Fruit fly (Drosophila melanogaster) whole organism, embryonic: Measurements from ENCODE around the gene CG43116.

Experiments used
- Atf6 ChIP-seq: fragments of 200-800 bp; sonication (Bioruptor generic); IDR thresholded peaks from 2 replicates; pipeline ENCODE4 v1.3.6; 2022; ENCODE audit warnings: missing biosample characterization, missing genetic modification characterization
- Awh ChIP-seq: fragments of 200-800 bp; sonication (Bioruptor generic); IDR thresholded peaks from 2 replicates; pipeline ENCODE4, ENCODE4 v1.3.6; 2022; ENCODE audit warnings: missing biosample characterization, missing genetic modification characterization
- BEAF-32 ChIP-seq: fragments of 200-800 bp; sonication (Bioruptor generic); optimal IDR thresholded peaks from 3 replicates; lab custom pipeline; 2017; ENCODE audit warnings: missing biosample characterization, missing genetic modification characterization, mild to moderate bottlenecking, moderate library complexity, missing genetic modification reagents
- CG15073 ChIP-seq: fragments of 200-800 bp; sonication (Bioruptor generic); optimal IDR thresholded peaks from 2 replicates; lab custom pipeline; 2016; ENCODE audit warnings: missing biosample characterization, missing genetic modification characterization
- CG16863 ChIP-seq: fragments of 200-800 bp; sonication (Bioruptor generic); optimal IDR thresholded peaks from 3 replicates; lab custom pipeline; 2016; ENCODE audit warnings: missing biosample characterization, missing genetic modification characterization
- CG32767 ChIP-seq: fragments of 200-800 bp; sonication (Bioruptor generic); IDR thresholded peaks from 2 replicates; pipeline ENCODE4 v1.3.6; 2022; ENCODE audit warnings: missing biosample characterization, missing genetic modification characterization
- CG34224 ChIP-seq: fragments of 200-800 bp; sonication (Bioruptor generic); IDR thresholded peaks from 3 replicates; pipeline ENCODE4 v1.3.6; 2022; ENCODE audit warnings: missing biosample characterization, missing genetic modification characterization; ENCODE audit not compliant: partially characterized antibody
- CG3995 ChIP-seq: fragments of 200-800 bp; sonication (Bioruptor generic); optimal IDR thresholded peaks from 3 replicates; lab custom pipeline; 2016; ENCODE audit warnings: missing biosample characterization, missing genetic modification characterization
- CG4820 ChIP-seq: fragments of 200-800 bp; sonication (Bioruptor generic); optimal IDR thresholded peaks from 3 replicates; lab custom pipeline; 2016; ENCODE audit warnings: missing biosample characterization, missing genetic modification characterization
- CG5953 ChIP-seq: fragments of 200-800 bp; sonication (Bioruptor generic); IDR thresholded peaks from 2 replicates; pipeline ENCODE4 v1.3.6; 2022; ENCODE audit warnings: missing biosample characterization, missing genetic modification characterization
- CG6272 ChIP-seq: fragments of 200-800 bp; sonication (Bioruptor generic); IDR thresholded peaks from 2 replicates; pipeline ENCODE4 v1.3.6; 2022; ENCODE audit warnings: missing biosample characterization, missing genetic modification characterization
- CG8089 ChIP-seq: fragments of 200-800 bp; sonication (Bioruptor generic); optimal IDR thresholded peaks from 3 replicates; lab custom pipeline; 2016; ENCODE audit warnings: missing biosample characterization, missing genetic modification characterization
- CG8924 ChIP-seq: fragments of 200-800 bp; optimal IDR thresholded peaks from 3 replicates; lab custom pipeline; 2019; ENCODE audit warnings: missing biosample characterization, mild to moderate bottlenecking, missing genetic modification characterization, moderate library complexity
- CHES-1-like ChIP-seq: fragments of 200-800 bp; sonication (Bioruptor generic); optimal IDR thresholded peaks from 2 replicates; lab custom pipeline; 2016; ENCODE audit warnings: missing biosample characterization, missing genetic modification characterization
- D ChIP-seq, 2 experiments: fragments of 200-800 bp in 1 of 2; fragments of >200 bp in 1 of 2; sonication (Bioruptor generic) in 1 of 2; optimal IDR thresholded peaks; 2 replicates in 1 of 2; 3 replicates in 1 of 2; lab custom pipeline; 2017; ENCODE audit warnings: mild to moderate bottlenecking in 1 of 2, missing biosample characterization in 1 of 2, missing genetic modification characterization in 1 of 2, missing genetic modification reagents in 1 of 2
- Dbx ChIP-seq: fragments of 200-800 bp; sonication (Bioruptor generic); IDR thresholded peaks from 3 replicates; pipeline ENCODE4 v1.3.6; 2022; ENCODE audit warnings: missing biosample characterization, missing genetic modification characterization
- Doc2 ChIP-seq: fragments of 200-800 bp; sonication (Bioruptor generic); IDR thresholded peaks from 2 replicates; pipeline ENCODE4 v1.3.6; 2022; ENCODE audit warnings: missing biosample characterization, missing genetic modification characterization
- Dp ChIP-seq: fragments of 200-800 bp; sonication (Bioruptor generic); optimal IDR thresholded peaks from 2 replicates; lab custom pipeline; 2018; ENCODE audit warnings: missing biosample characterization, mild to moderate bottlenecking, missing genetic modification characterization, moderate library complexity
- Fer3 ChIP-seq: fragments of 200-800 bp; sonication (Bioruptor generic); optimal IDR thresholded peaks from 2 replicates; lab custom pipeline; 2018; ENCODE audit warnings: missing biosample characterization, mild to moderate bottlenecking, missing genetic modification characterization, moderate library complexity
- HLHmδ ChIP-seq: fragments of 200-800 bp; sonication (Bioruptor generic); optimal IDR thresholded peaks from 2 replicates; lab custom pipeline; 2018; ENCODE audit warnings: missing biosample characterization, mild to moderate bottlenecking, missing genetic modification characterization, moderate library complexity
- Hr51 ChIP-seq, 2 experiments: fragments of 200-800 bp; sonication (Bioruptor generic); optimal IDR thresholded peaks; 2 replicates in 1 of 2; 3 replicates in 1 of 2; lab custom pipeline; 2016 to 2018; ENCODE audit warnings: missing biosample characterization in 2 of 2, missing genetic modification characterization in 2 of 2, mild to moderate bottlenecking in 1 of 2, moderate library complexity in 1 of 2
- MESR4 ChIP-seq: fragments of 200-800 bp; sonication (Bioruptor generic); optimal IDR thresholded peaks from 2 replicates; lab custom pipeline; 2018; ENCODE audit warnings: missing biosample characterization, mild to moderate bottlenecking, missing genetic modification characterization, moderate library complexity
- Meics ChIP-seq: fragments of 200-800 bp; sonication (Bioruptor generic); optimal IDR thresholded peaks from 2 replicates; lab custom pipeline; 2017; ENCODE audit warnings: missing biosample characterization, mild to moderate bottlenecking, missing genetic modification characterization
- NK7.1 ChIP-seq: fragments of 200-800 bp; sonication (Bioruptor generic); optimal IDR thresholded peaks from 3 replicates; lab custom pipeline; 2016; ENCODE audit warnings: missing biosample characterization, missing genetic modification characterization
- Neu2 ChIP-seq: fragments of 200-800 bp; sonication (Bioruptor generic); optimal IDR thresholded peaks from 3 replicates; lab custom pipeline; 2016; ENCODE audit warnings: missing biosample characterization, missing genetic modification characterization, borderline replicate concordance
- Pdp1 ChIP-seq, 2 experiments: fragments of 200-800 bp; sonication (Bioruptor generic); optimal IDR thresholded peaks; 3 replicates each; lab custom pipeline; 2016; ENCODE audit warnings: missing biosample characterization in 2 of 2, missing genetic modification characterization in 2 of 2, mild to moderate bottlenecking in 1 of 2, moderate library complexity in 1 of 2
- Rfx ChIP-seq: fragments of 200-800 bp; sonication (Bioruptor generic); IDR thresholded peaks from 2 replicates; pipeline ENCODE4 v1.3.6; 2022; ENCODE audit warnings: missing biosample characterization, missing genetic modification characterization
- Sin3A ChIP-seq: fragments of >200 bp; optimal IDR thresholded peaks from 2 replicates; lab custom pipeline; 2018
- Trl ChIP-seq, 3 experiments: fragments of >200 bp in 2 of 3; fragments of 200-800 bp in 1 of 3; sonication (Bioruptor generic) in 1 of 3; optimal IDR thresholded peaks; 2 replicates in 1 of 3; 3 replicates in 2 of 3; lab custom pipeline; 2016 to 2017; ENCODE audit warnings: missing biosample characterization in 1 of 3, missing genetic modification characterization in 1 of 3
- ash1 ChIP-seq: fragments of 200-800 bp; sonication (Bioruptor generic); optimal IDR thresholded peaks from 2 replicates; lab custom pipeline; 2018; ENCODE audit warnings: missing biosample characterization, mild to moderate bottlenecking, missing genetic modification characterization
- az2 ChIP-seq: fragments of 200-800 bp; sonication (Bioruptor generic); optimal IDR thresholded peaks from 3 replicates; lab custom pipeline; 2016; ENCODE audit warnings: missing biosample characterization, missing genetic modification characterization
- bbx ChIP-seq: fragments of 200-800 bp; sonication (Bioruptor generic); IDR thresholded peaks from 2 replicates; pipeline ENCODE4 v1.3.6; 2022; ENCODE audit warnings: missing biosample characterization, missing genetic modification characterization; ENCODE audit not compliant: partially characterized antibody
- bigmax ChIP-seq: fragments of 200-800 bp; sonication (Bioruptor generic); optimal IDR thresholded peaks from 2 replicates; lab custom pipeline; 2018; ENCODE audit warnings: missing biosample characterization, mild to moderate bottlenecking, missing genetic modification characterization
- cato ChIP-seq: fragments of 200-800 bp; sonication (Bioruptor generic); optimal IDR thresholded peaks from 2 replicates; lab custom pipeline; 2016; ENCODE audit warnings: missing biosample characterization, missing genetic modification characterization, borderline replicate concordance
- chinmo ChIP-seq: fragments of 200-800 bp; sonication (Bioruptor generic); IDR thresholded peaks from 4 replicates; pipeline ENCODE4 v1.3.6; 2022; ENCODE audit warnings: missing biosample characterization, missing genetic modification characterization; ENCODE audit not compliant: partially characterized antibody
- chm ChIP-seq: fragments of 200-800 bp; sonication (Bioruptor generic); IDR thresholded peaks from 2 replicates; pipeline ENCODE4 v1.3.6; 2022; ENCODE audit warnings: missing biosample characterization, missing genetic modification characterization
- ham ChIP-seq: fragments of 200-800 bp; sonication (Bioruptor generic); IDR thresholded peaks from 2 replicates; pipeline ENCODE4 v1.3.6; 2022; ENCODE audit warnings: missing biosample characterization, missing genetic modification characterization
- kni ChIP-seq: fragments of 200-800 bp; sonication (Bioruptor generic); optimal IDR thresholded peaks from 3 replicates; lab custom pipeline; 2017; ENCODE audit warnings: mild to moderate bottlenecking, missing biosample characterization, missing genetic modification reagents, missing genetic modification characterization
- lmd ChIP-seq: fragments of 200-800 bp; sonication (Bioruptor generic); IDR thresholded peaks from 2 replicates; pipeline ENCODE4 v1.3.6; 2022; ENCODE audit warnings: missing biosample characterization, missing genetic modification characterization
- nerfin-2 ChIP-seq: fragments of 200-800 bp; sonication (Bioruptor generic); IDR thresholded peaks from 2 replicates; pipeline ENCODE4 v1.3.6; 2022; ENCODE audit warnings: missing biosample characterization, missing genetic modification characterization; ENCODE audit not compliant: partially characterized antibody
- peb ChIP-seq: fragments of 200-800 bp; sonication (Bioruptor generic); IDR thresholded peaks from 2 replicates; pipeline ENCODE4 v1.3.6; 2022; ENCODE audit warnings: missing biosample characterization, missing genetic modification characterization
- run ChIP-seq: fragments of 200-800 bp; sonication (Bioruptor generic); optimal IDR thresholded peaks from 3 replicates; lab custom pipeline; 2018; ENCODE audit warnings: missing biosample characterization, mild to moderate bottlenecking, missing genetic modification characterization
- sna ChIP-seq: fragments of 200-800 bp; sonication (Bioruptor generic); IDR thresholded peaks from 2 replicates; pipeline ENCODE4 v1.3.6; 2022; ENCODE audit warnings: missing biosample characterization, missing genetic modification characterization; ENCODE audit not compliant: partially characterized antibody
- sr ChIP-seq: fragments of 200-800 bp; sonication (Bioruptor generic); IDR thresholded peaks from 3 replicates; pipeline ENCODE4 v1.3.6; 2022; ENCODE audit warnings: missing biosample characterization, missing genetic modification characterization
- tgo ChIP-seq: fragments of 200-800 bp; sonication (Bioruptor generic); IDR thresholded peaks from 3 replicates; pipeline ENCODE4 v1.3.6; 2022; ENCODE audit warnings: missing biosample characterization, missing genetic modification characterization
- zf30C ChIP-seq: fragments of 200-800 bp; sonication (Bioruptor generic); optimal IDR thresholded peaks from 3 replicates; lab custom pipeline; 2018; ENCODE audit warnings: missing biosample characterization, mild to moderate bottlenecking, missing genetic modification characterization

CG43116 gene

DNA sequence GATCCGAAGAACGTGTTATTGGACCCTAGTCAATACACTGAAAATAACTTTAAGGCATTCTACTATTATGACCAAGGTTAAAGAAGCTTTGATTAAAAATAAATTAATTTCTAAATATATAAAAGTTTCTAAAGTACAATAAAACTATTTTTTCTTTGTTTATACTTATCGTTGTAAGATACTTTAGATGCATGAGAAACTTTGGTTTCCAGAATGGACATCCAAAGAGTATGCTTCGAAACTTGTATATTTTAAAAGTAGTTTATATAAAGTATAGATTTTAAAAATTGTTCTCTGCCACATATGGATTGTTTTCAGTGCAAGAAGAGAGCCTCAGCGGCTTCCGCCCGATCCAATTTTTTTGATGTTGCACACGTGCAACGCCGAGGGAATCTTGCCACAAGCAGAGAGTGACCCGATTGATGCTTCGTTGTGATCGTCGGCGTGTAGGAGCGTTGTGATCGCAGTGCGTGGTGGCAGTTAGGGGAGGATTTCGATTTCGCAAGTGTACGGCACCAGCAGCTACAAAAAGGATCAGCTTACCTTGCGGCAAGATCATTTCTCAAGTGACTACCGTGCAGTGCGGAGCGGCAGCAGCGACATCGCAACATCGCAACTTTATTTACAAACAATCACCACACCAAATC lies 395 bp upstream of the CG43116 start (continued):
- peak; percentile 13 to 71 for TF ChIP-seq Hr51 (GFP tag; optimal IDR thresholded peaks at IDR 0.05; lab: Kevin White, UChicago)
- peak; percentile 97 for TF ChIP-seq zf30C (GFP tag; lab: Kevin White, UChicago)

- TF ChIP-seq tgo (GFP tag; lab: Robert Waterston, UW) (no peak), az2 (GFP tag; lab: Kevin White, UChicago) (no peak), Meics (GFP tag; lab: Kevin White, UChicago) (no peak), CG5953 (GFP tag; lab: Robert Waterston, UW) (no peak), CG32767 (GFP tag; lab: Robert Waterston, UW) (peak; percentile 63; the same call in 1 of the 2 replicates), ash1 (GFP tag; lab: Kevin White, UChicago) (no peak), CG8089 (GFP tag; lab: Kevin White, UChicago) (no peak), kni (GFP tag; lab: Kevin White, UChicago) (peak; percentile 34), CG6272 (no peak), sna (GFP tag; lab: Robert Waterston, UW) (no peak), cato (no peak), CG8924 (tag; lab: Kevin White, UChicago) (no peak), CG16863 (GFP tag; lab: Kevin White, UChicago) (no peak), ham (GFP tag; lab: Robert Waterston, UW) (no peak), BEAF-32 (GFP tag; lab: Kevin White, UChicago) (no peak), Dbx (no peak), Trl (optimal IDR thresholded peaks at IDR 0.05; lab: Kevin White, UChicago) (peak in 1 of 2 experiments; percentile 21), Trl (GFP tag; optimal IDR thresholded peaks at IDR 0.05; lab: Kevin White, UChicago) (no peak), chinmo (peak; percentile 42; the same call in 3 of the 4 replicates), CG4820 (GFP tag; lab: Kevin White, UChicago) (no peak), CG3995 (GFP tag; lab: Kevin White, UChicago) (no peak), peb (no peak), bbx (GFP tag; lab: Robert Waterston, UW) (peak; percentile 16; the same call in 1 of the 2 replicates), lmd (GFP tag; lab: Robert Waterston, UW) (no peak), HLHmδ (peak; percentile 85), Sin3A (lab: Kevin White, UChicago) (peak; percentile 57), nerfin-2 (GFP tag; lab: Robert Waterston, UW) (no peak), CG34224 (GFP tag; lab: Robert Waterston, UW) (peak; percentile 9; the same call in 2 of the 3 replicates), D (optimal IDR thresholded peaks at IDR 0.05; lab: Kevin White, UChicago) (peak; percentile 43), D (GFP tag; optimal IDR thresholded peaks at IDR 0.05; lab: Kevin White, UChicago) (no peak), Neu2 (GFP tag; lab: Kevin White, UChicago) (no peak), Atf6 (GFP tag; lab: Robert Waterston, UW) (0 out of 2 replicates have a peak, but pooled peaks have one; percentile 30), run (tag; lab: Kevin White, UChicago) (no peak), Dp (GFP tag; lab: Kevin White, UChicago) (no peak), MESR4 (GFP tag; lab: Kevin White, UChicago) (no peak), sr (GFP tag; lab: Robert Waterston, UW) (peak; percentile 76), NK7.1 (no peak), CHES-1-like (GFP tag; lab: Kevin White, UChicago) (peak; percentile 50), Doc2 (GFP tag; lab: Robert Waterston, UW) (no peak), CG15073 (GFP tag; lab: Kevin White, UChicago) (no peak), Rfx (GFP tag; lab: Robert Waterston, UW) (no peak), Fer3 (tag; lab: Kevin White, UChicago) (no peak), Awh (GFP tag; lab: Robert Waterston, UW) (0 out of 2 replicates have a peak, but pooled peaks have one; percentile 10), bigmax (GFP tag; lab: Kevin White, UChicago) (no peak), chm (GFP tag; lab: Robert Waterston, UW) (peak; percentile 6; the same call in 1 of the 2 replicates), Pdp1 (GFP tag; optimal IDR thresholded peaks at IDR 0.05; lab: Kevin White, UChicago) (no peak)
These were observed 13.5 kb downstream of the CG43116 start for dm6 chr3R:25983274-25983673.
